Worm (Caenorhabditis elegans) whole organism, early embryonic: ENCODE measurements around the gene grsp-4.

Experiments used
- B0310.2 ChIP-seq: sonication (generic microtip); optimal IDR thresholded peaks from 2 replicates; lab custom pipeline; 2016; ENCODE audit warnings: mild to moderate bottlenecking, missing genetic modification characterization, missing compliant biosample characterization
- F13C5.2 ChIP-seq: sonication (generic microtip); optimal IDR thresholded peaks from 2 replicates; lab custom pipeline; 2017; ENCODE audit warnings: mild to moderate bottlenecking, missing genetic modification characterization, inconsistent platforms, missing compliant biosample characterization
- aly-1 ChIP-seq: sonication (generic microtip); optimal IDR thresholded peaks from 2 replicates; lab custom pipeline; 2016; ENCODE audit warnings: missing genetic modification characterization, missing compliant biosample characterization
- ama-1 ChIP-seq: fragments of 150-350 bp; optimal IDR thresholded peaks from 2 replicates; lab custom pipeline; 2014
- ceh-13 ChIP-seq: fragments of 200-800 bp; sonication (Bioruptor generic); optimal IDR thresholded peaks from 2 replicates; lab custom pipeline; 2018; ENCODE audit warnings: mild to moderate bottlenecking, missing genetic modification characterization, missing compliant biosample characterization
- ceh-36 ChIP-seq: sonication (generic microtip); optimal IDR thresholded peaks from 2 replicates; lab custom pipeline; 2016; ENCODE audit warnings: missing genetic modification characterization, inconsistent platforms, missing compliant biosample characterization
- ets-7 ChIP-seq: sonication (generic microtip); optimal IDR thresholded peaks from 2 replicates; lab custom pipeline; 2016; ENCODE audit warnings: missing genotype, missing genetic modification characterization, missing compliant biosample characterization
- flt-1 ChIP-seq: fragments of 200-800 bp; sonication (Bioruptor generic); IDR thresholded peaks from 2 replicates; pipeline ENCODE4 v1.3.6; 2022; ENCODE audit warnings: missing genetic modification characterization, missing compliant biosample characterization
- hmbx-1 ChIP-seq: sonication (generic microtip); optimal IDR thresholded peaks from 2 replicates; lab custom pipeline; 2016; ENCODE audit warnings: mild to moderate bottlenecking, missing genetic modification characterization, missing compliant biosample characterization
- hmg-4 ChIP-seq: fragments of 200-800 bp; sonication (Bioruptor generic); optimal IDR thresholded peaks from 2 replicates; lab custom pipeline; 2018; ENCODE audit warnings: mild to moderate bottlenecking, missing genetic modification characterization, missing compliant biosample characterization
- hnd-1 ChIP-seq: sonication (generic microtip); optimal IDR thresholded peaks from 2 replicates; lab custom pipeline; 2016; ENCODE audit warnings: missing genetic modification characterization, missing compliant biosample characterization
- pes-1 ChIP-seq: fragments of 200-800 bp; sonication (Bioruptor generic); IDR thresholded peaks from 2 replicates; pipeline ENCODE4 v1.3.6; 2022; ENCODE audit warnings: missing genetic modification reagents, missing genetic modification characterization, missing compliant biosample characterization
- scrt-1 ChIP-seq: fragments of 200-800 bp; sonication (Bioruptor generic); IDR thresholded peaks from 2 replicates; pipeline ENCODE4 v1.3.6; 2022; ENCODE audit warnings: missing genetic modification characterization, missing compliant biosample characterization
- sea-1 ChIP-seq: fragments of 200-800 bp; sonication (Bioruptor generic); conservative IDR thresholded peaks from 2 replicates; pipeline ENCODE4 v1.3.6; 2022; ENCODE audit warnings: missing genetic modification characterization, missing compliant biosample characterization
- tbx-11 ChIP-seq: fragments of 200-800 bp; sonication (Bioruptor generic); IDR thresholded peaks from 2 replicates; pipeline ENCODE4 v1.3.6; 2022; ENCODE audit warnings: missing genetic modification characterization, missing compliant biosample characterization
- tbx-37 ChIP-seq: fragments of 200-800 bp; sonication (Bioruptor generic); conservative IDR thresholded peaks from 2 replicates; pipeline ENCODE4 v1.3.6; 2022; ENCODE audit warnings: missing genetic modification reagents, missing genetic modification characterization, missing compliant biosample characterization
- tra-4 ChIP-seq: sonication (generic microtip); optimal IDR thresholded peaks from 2 replicates; lab custom pipeline; 2017; ENCODE audit warnings: missing genetic modification characterization, missing compliant biosample characterization

Gene grsp-4

DNA sequence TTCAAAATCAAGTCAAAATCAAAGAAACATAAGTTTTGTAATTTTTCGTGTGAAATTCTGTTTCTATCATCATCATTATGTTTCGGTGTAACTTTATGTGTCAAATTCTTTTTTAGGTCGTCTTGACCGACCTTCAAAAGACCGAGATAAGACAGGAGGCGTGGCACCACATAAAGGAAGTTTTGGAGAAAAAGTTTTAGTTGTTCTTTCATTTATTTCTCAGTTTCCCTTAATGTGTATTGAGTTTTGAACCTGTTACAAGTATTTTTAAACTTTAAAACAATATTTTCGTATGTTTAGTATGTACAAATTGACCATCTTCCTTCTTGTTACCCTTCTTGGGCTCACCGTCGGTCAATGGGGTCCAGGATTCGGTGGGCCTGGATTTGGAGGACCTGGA is at the start of gene grsp-4:
Gene grsp-4 (plus strand): TSS at position 301 of the 400 bp plus-strand sequence.
- TF ChIP-seq ets-7: no peak
- TF ChIP-seq ceh-13: no peak
- TF ChIP-seq B0310.2: no peak
- no peak for TF ChIP-seq scrt-1 (GFP tag; lab: Robert Waterston, UW)
- no peak for TF ChIP-seq aly-1 (tag; lab: Kevin White, UChicago)
- TF ChIP-seq tbx-11 (GFP tag; lab: Robert Waterston, UW): no peak
- TF ChIP-seq hnd-1 (tag; lab: Kevin White, UChicago): no peak
- TF ChIP-seq hmg-4 (GFP tag; lab: Kevin White, UChicago): no peak

DNA sequence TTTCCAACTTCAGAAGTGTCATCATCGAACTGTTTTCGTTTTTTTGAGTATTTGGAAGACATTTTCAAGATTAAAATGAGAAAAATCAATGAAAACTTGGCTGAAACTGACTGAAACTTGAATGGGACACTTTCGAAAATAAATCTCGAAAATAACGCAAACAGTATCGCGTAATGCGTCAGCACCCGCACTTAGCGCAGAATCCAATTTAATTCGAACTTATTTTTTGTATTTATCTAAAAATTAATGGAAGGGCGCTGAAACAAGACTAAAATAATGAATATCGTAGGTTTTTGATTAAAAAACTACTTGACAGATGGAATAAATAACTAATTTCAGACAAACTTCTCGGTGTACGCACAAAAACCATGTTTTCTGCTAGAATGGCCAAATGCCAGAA is 49.2 kb upstream of the grsp-4 start, which contains the start of the genes snu-66 and ints-9:
Gene snu-66 (minus strand): TSS at position 108 of the 400 bp plus-strand sequence.
Gene ints-9 (plus strand): TSS at position 240 of the 400 bp plus-strand sequence.
- TF ChIP-seq sea-1 (GFP tag; lab: Robert Waterston, UW) (no peak), B0310.2 (no peak), pes-1 (no peak), tra-4 (no peak), ama-1 (lab: Kevin White, UChicago) (no peak), hmbx-1 (tag; lab: Kevin White, UChicago) (no peak), ets-7 (no peak), tbx-11 (GFP tag; lab: Robert Waterston, UW) (no peak), F13C5.2 (tag; lab: Kevin White, UChicago) (no peak)

DNA sequence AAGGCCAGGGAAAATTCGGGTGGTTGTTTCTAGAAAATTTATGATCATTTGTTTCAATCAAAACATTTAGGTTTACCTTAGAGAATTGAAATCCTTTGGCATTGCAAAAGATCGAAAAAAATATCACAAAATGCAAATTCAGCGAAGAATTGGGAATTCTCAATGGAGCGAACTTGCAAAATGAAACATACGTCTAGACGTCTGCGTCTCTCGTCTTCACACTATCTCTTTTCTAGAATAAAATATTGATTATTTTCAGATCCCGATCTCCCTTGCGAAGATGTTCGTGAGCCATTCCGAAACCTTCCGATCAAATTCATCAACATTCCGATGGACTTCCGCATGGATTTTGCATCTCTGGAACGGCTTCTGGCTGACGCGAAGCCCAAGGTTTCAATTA is 44.4 kb upstream of the grsp-4 start, which contains the start of gene ets-6:
Gene ets-6 (minus strand): TSS at position 169 of the 400 bp plus-strand sequence.
- no peak for TF ChIP-seq ama-1 (lab: Kevin White, UChicago)
- TF ChIP-seq ceh-36: no peak
- no peak for TF ChIP-seq tra-4
- TF ChIP-seq ets-7: no peak
- no peak for TF ChIP-seq hmbx-1 (tag; lab: Kevin White, UChicago)
- no peak for TF ChIP-seq scrt-1 (GFP tag; lab: Robert Waterston, UW)

DNA sequence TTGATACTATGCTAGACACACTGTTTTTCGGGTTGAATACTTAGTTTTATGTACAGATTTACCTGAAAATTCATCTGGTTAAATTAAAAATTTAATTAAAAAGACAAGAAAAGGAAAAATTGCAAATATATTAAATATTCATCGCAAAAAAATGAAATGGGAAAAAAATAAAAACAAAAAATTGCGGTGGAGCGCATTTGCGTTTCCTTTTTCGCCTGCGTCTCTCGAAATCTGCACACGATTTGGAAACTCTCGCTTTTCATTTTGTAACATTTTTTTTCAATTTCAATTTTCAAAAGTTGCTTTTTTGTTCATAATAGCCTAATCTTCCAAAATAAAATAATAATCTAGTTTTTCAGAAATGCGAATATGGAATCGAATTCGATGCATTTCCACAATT is 37.1 kb upstream of the grsp-4 start, which contains the start of the genes F19F10.11 and C50E3.5:
Gene F19F10.11 (minus strand): TSS at position 68 of the 400 bp plus-strand sequence.
Gene C50E3.5 (plus strand): TSS at position 360 of the 400 bp plus-strand sequence.
- TF ChIP-seq scrt-1 (GFP tag; lab: Robert Waterston, UW) (no peak), F13C5.2 (tag; lab: Kevin White, UChicago) (peak; percentile 34)

DNA sequence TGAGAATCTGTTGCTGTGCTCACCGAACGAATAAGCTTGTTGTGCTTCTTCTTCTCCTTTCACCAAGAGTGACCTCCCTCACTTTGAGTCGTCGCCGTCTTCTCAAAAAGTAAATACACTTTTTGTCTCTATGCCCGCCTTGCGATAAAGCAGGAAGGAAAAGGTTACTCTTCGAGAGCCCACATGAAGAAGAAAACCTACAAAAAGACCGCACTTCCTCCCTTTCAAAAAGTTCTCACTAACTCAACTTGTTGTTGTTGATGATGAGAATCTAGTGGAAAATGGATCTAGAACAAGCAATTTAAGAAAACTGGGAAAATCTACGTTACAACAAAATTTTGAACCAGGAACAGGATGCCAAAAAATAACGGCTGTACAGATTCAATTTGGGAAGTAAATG is 34.3 kb upstream of the grsp-4 start, which contains the start of gene C50E3.6:
Gene C50E3.6 (minus strand): TSS at position 101 of the 400 bp plus-strand sequence.
- no peak for TF ChIP-seq sea-1 (GFP tag; lab: Robert Waterston, UW)
- no peak for TF ChIP-seq ceh-36
- no peak for TF ChIP-seq ama-1 (lab: Kevin White, UChicago)
- no peak for TF ChIP-seq hmbx-1 (tag; lab: Kevin White, UChicago)
- TF ChIP-seq F13C5.2 (tag; lab: Kevin White, UChicago): no peak
- no peak for TF ChIP-seq tbx-37
- no peak for TF ChIP-seq hnd-1 (tag; lab: Kevin White, UChicago)
- TF ChIP-seq flt-1 (GFP tag; lab: Robert Waterston, UW): no peak

DNA sequence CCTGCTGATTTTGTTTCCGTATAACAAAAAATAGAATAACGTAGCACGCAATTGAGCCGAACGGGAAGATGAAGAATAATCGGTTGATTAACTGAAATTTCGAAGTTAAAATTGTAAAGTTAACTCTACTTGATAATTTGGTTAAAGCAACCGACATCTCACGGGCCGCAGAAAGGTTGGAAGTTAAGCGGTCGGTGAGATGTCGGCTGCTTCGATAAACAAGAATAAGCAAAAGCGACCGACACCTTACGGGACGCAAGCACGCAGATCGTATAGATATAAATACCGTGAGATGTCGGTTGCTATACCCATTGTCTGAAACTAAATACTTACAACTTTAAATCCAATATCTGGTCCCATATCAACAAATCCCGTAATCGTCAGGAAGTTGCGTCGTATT is 29.6 kb upstream of the grsp-4 start:
- TF ChIP-seq scrt-1 (GFP tag; lab: Robert Waterston, UW) (no peak), sea-1 (GFP tag; lab: Robert Waterston, UW) (no peak), tbx-11 (GFP tag; lab: Robert Waterston, UW) (no peak), tbx-37 (no peak), ceh-36 (no peak), ceh-13 (no peak)

DNA sequence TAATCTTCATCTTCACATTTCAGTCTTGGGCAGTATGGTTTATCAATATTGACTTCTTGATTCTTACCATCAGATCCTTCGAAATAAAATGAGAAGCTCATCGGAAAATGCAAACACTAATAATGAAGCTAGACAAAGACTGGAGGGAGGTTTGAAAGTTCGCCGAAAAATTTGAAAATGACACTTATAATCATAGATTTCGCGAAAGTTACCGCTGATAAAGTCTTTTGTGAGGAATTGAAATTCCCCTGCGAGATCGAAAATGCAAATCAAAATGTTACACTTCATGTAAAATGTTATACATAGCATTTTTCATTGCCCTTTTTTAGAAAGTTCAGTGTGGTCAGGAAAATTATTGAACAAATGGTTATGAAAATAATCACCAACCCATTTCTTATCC is 26.5 kb upstream of the grsp-4 start, which contains the start of gene C50E3.7:
Gene C50E3.7 (minus strand): TSS at position 101 of the 400 bp plus-strand sequence.
- TF ChIP-seq aly-1 (tag; lab: Kevin White, UChicago) (no peak), sea-1 (GFP tag; lab: Robert Waterston, UW) (no peak), ets-7 (no peak), pes-1 (no peak), ceh-13 (no peak), tra-4 (no peak), flt-1 (GFP tag; lab: Robert Waterston, UW) (no peak), B0310.2 (no peak), ceh-36 (no peak), hmbx-1 (tag; lab: Kevin White, UChicago) (no peak), tbx-37 (no peak), tbx-11 (GFP tag; lab: Robert Waterston, UW) (no peak), hnd-1 (tag; lab: Kevin White, UChicago) (no peak), ama-1 (lab: Kevin White, UChicago) (no peak), hmg-4 (GFP tag; lab: Kevin White, UChicago) (no peak), scrt-1 (GFP tag; lab: Robert Waterston, UW) (no peak), F13C5.2 (tag; lab: Kevin White, UChicago) (no peak)

DNA sequence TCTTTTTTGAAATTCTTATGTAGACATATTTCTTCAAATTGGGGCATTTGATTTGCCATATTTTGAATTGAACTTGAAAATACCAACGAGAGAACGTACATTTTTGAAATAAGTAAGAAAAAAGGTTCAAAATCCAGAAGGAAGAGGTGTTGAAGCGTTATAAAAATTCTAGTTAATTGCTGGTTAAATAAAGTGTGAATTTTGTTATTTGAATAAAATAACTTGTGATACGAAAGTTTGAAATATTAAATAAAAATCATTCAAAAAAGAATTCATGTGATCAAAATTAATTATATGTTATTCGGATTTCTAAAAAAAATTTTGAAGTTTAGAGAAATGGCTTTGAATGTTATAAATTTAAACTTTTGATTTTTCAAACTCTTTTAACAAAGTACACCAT is 24.6 kb upstream of the grsp-4 start, which contains the start of gene C50E3.9:
Gene C50E3.9 (minus strand): TSS at position 101 of the 400 bp plus-strand sequence.
- TF ChIP-seq hmbx-1 (tag; lab: Kevin White, UChicago): no peak
- no peak for TF ChIP-seq tra-4

DNA sequence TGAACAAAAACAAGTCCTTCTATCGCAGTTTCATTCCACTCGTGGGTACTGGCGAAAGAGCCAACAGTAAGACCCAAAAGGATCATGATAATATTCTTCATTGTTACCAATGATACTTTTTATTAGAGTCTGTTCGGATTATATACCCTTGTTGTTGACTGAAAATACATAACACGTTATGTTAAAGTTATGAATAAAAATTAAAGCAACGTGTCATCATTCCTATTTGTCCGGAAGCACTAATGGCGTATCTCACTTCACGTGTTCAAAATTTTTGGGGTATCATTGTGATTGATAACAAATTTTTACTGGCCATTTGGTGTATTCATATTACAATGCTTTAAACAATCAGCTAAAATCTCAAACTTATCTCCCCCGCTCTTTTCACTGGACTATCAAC is 23.3 kb upstream of the grsp-4 start, which contains the start of gene scl-26:
Gene scl-26 (minus strand): TSS at position 101 of the 400 bp plus-strand sequence.
- TF ChIP-seq tbx-37: no peak
- no peak for TF ChIP-seq F13C5.2 (tag; lab: Kevin White, UChicago)
- TF ChIP-seq pes-1: no peak
- TF ChIP-seq ets-7: no peak
- no peak for TF ChIP-seq ama-1 (lab: Kevin White, UChicago)
- no peak for TF ChIP-seq ceh-36
- TF ChIP-seq hmbx-1 (tag; lab: Kevin White, UChicago): no peak
- TF ChIP-seq hmg-4 (GFP tag; lab: Kevin White, UChicago): no peak
- TF ChIP-seq B0310.2: no peak
- TF ChIP-seq ceh-13: no peak
- TF ChIP-seq aly-1 (tag; lab: Kevin White, UChicago): no peak
- TF ChIP-seq tra-4: no peak
- no peak for TF ChIP-seq tbx-11 (GFP tag; lab: Robert Waterston, UW)
